Worm (Caenorhabditis elegans) whole organism, L4 larva: Measurements from ENCODE around the gene gei-14.

Source experiments
- F10B5.3 ChIP-seq: sonication (generic microtip); optimal IDR thresholded peaks from 2 replicates; lab custom pipeline; 2016; ENCODE audit warnings: mild to moderate bottlenecking, missing genetic modification characterization, missing compliant biosample characterization
- T20F7.1 ChIP-seq: fragments of 200-800 bp; sonication (Bioruptor generic); optimal IDR thresholded peaks from 2 replicates; lab custom pipeline; 2018; ENCODE audit warnings: mild to moderate bottlenecking, missing genetic modification characterization, missing compliant biosample characterization
- Y5F2A.4 ChIP-seq: fragments of 200-800 bp; sonication (Bioruptor generic); optimal IDR thresholded peaks from 2 replicates; lab custom pipeline; 2018; ENCODE audit warnings: mild to moderate bottlenecking, missing genetic modification characterization, missing compliant biosample characterization
- aha-1 ChIP-seq: fragments of 150-350 bp; peaks from one replicate; lab custom pipeline; 2014; ENCODE audit warnings: missing biosample characterization, missing genetic modification characterization
- ceh-20 ChIP-seq: fragments of 200-800 bp; sonication (Bioruptor generic); IDR thresholded peaks from 2 replicates; pipeline ENCODE4 v1.3.6; 2022; ENCODE audit warnings: missing genetic modification reagents, missing genetic modification characterization, missing compliant biosample characterization
- ceh-44 ChIP-seq: fragments of 200-800 bp; sonication (Bioruptor generic); IDR thresholded peaks from 2 replicates; pipeline ENCODE4 v1.3.6; 2022; ENCODE audit warnings: missing genetic modification reagents, missing genetic modification characterization, missing compliant biosample characterization
- ceh-62 ChIP-seq: sonication (generic microtip); optimal IDR thresholded peaks from 2 replicates; lab custom pipeline; 2017; ENCODE audit warnings: missing biosample characterization, missing genetic modification characterization
- ctbp-1 ChIP-seq: fragments of 200-800 bp; sonication (Bioruptor generic); IDR thresholded peaks from 2 replicates; pipeline ENCODE4 v1.3.6; 2022; ENCODE audit warnings: missing genetic modification reagents, missing genetic modification characterization, missing compliant biosample characterization
- daf-12 ChIP-seq: fragments of 150-350 bp; optimal IDR thresholded peaks from 2 replicates; lab custom pipeline; 2014; ENCODE audit warnings: missing biosample characterization, missing genetic modification reagents, missing genetic modification characterization
- daf-16 ChIP-seq, 3 experiments: sonication (generic microtip); optimal IDR thresholded peaks; 2 replicates each; lab custom pipeline; 2016 to 2017; ENCODE audit warnings: missing genetic modification characterization in 3 of 3, missing genetic modification reagents in 3 of 3, mild to moderate bottlenecking in 2 of 3, missing compliant biosample characterization in 2 of 3, missing biosample characterization in 1 of 3, moderate library complexity in 1 of 3
- daf-19 ChIP-seq: fragments of 200-800 bp; sonication (Bioruptor generic); conservative IDR thresholded peaks from 2 replicates; pipeline ENCODE4 v1.3.6; 2022; ENCODE audit warnings: missing genetic modification characterization, missing compliant biosample characterization
- dmd-6 ChIP-seq: fragments of 200-800 bp; sonication (Bioruptor generic); IDR thresholded peaks from 2 replicates; pipeline ENCODE4 v1.3.6; 2022; ENCODE audit warnings: missing genetic modification reagents, missing genetic modification characterization, missing compliant biosample characterization
- dmd-9 ChIP-seq: fragments of 200-800 bp; sonication (Bioruptor generic); IDR thresholded peaks from 2 replicates; pipeline ENCODE4 v1.3.6; 2022; ENCODE audit warnings: missing genetic modification reagents, missing genetic modification characterization, missing compliant biosample characterization
- dve-1 ChIP-seq: sonication (generic microtip); optimal IDR thresholded peaks from 2 replicates; lab custom pipeline; 2017; ENCODE audit warnings: antibody characterized with exemption, mild to moderate bottlenecking, missing genetic modification characterization, missing compliant biosample characterization; ENCODE audit not compliant: insufficient read depth
- egl-27 ChIP-seq: sonication (generic microtip); optimal IDR thresholded peaks from 3 replicates; lab custom pipeline; 2017; ENCODE audit warnings: missing biosample characterization, missing genetic modification reagents, missing genetic modification characterization
- hlh-11 ChIP-seq: fragments of 200-800 bp; sonication (Bioruptor generic); optimal IDR thresholded peaks from 2 replicates; lab custom pipeline; 2018; ENCODE audit warnings: mild to moderate bottlenecking, missing genetic modification characterization, missing compliant biosample characterization
- lim-7 ChIP-seq: fragments of 200-800 bp; sonication (Bioruptor generic); IDR thresholded peaks from 2 replicates; pipeline ENCODE4 v1.3.6; 2022; ENCODE audit warnings: missing genetic modification characterization, missing compliant biosample characterization
- nhr-10 ChIP-seq: fragments of 150-350 bp; optimal IDR thresholded peaks from 2 replicates; lab custom pipeline; 2014; ENCODE audit warnings: missing biosample characterization, missing genetic modification characterization
- nhr-111 ChIP-seq: fragments of 200-800 bp; sonication (Bioruptor generic); optimal IDR thresholded peaks from 2 replicates; lab custom pipeline; 2018; ENCODE audit warnings: mild to moderate bottlenecking, missing genetic modification characterization, missing compliant biosample characterization
- nhr-28 ChIP-seq: fragments of 150-350 bp; optimal IDR thresholded peaks from 2 replicates; lab custom pipeline; 2014; ENCODE audit warnings: missing biosample characterization, missing genetic modification characterization
- nhr-48 ChIP-seq: sonication (generic microtip); optimal IDR thresholded peaks from 2 replicates; lab custom pipeline; 2016; ENCODE audit warnings: mild to moderate bottlenecking, missing genetic modification characterization, missing compliant biosample characterization
- nhr-77 ChIP-seq: fragments of 150-350 bp; optimal IDR thresholded peaks from 2 replicates; lab custom pipeline; 2014; ENCODE audit warnings: missing biosample characterization, missing genetic modification characterization
- pha-4 ChIP-seq, 2 experiments: fragments of 150-350 bp in 1 of 2; fragments of 200-800 bp in 1 of 2; sonication (Bioruptor generic) in 1 of 2; IDR thresholded peaks in 1 of 2; optimal IDR thresholded peaks in 1 of 2; 2 replicates each; pipeline versions ENCODE4 v1.3.6 to Lab custom; 2014 to 2022; ENCODE audit warnings: missing genetic modification characterization in 2 of 2, missing genetic modification reagents in 2 of 2, missing biosample characterization in 1 of 2, missing compliant biosample characterization in 1 of 2
- php-3 ChIP-seq: fragments of 200-800 bp; sonication (Bioruptor generic); IDR thresholded peaks from 2 replicates; pipeline ENCODE4 v1.3.6; 2022; ENCODE audit warnings: missing genetic modification reagents, missing genetic modification characterization, missing compliant biosample characterization
- pqm-1 ChIP-seq: sonication (generic microtip); optimal IDR thresholded peaks from 2 replicates; lab custom pipeline; 2017; ENCODE audit warnings: missing biosample characterization, missing genetic modification characterization
- sdz-12 ChIP-seq: fragments of 200-800 bp; sonication (Bioruptor generic); optimal IDR thresholded peaks from 2 replicates; lab custom pipeline; 2018; ENCODE audit warnings: mild to moderate bottlenecking, missing genetic modification characterization, missing compliant biosample characterization
- set-16 ChIP-seq: fragments of 200-800 bp; sonication (Bioruptor generic); IDR thresholded peaks from 2 replicates; pipeline ENCODE4 v1.3.6; 2022; ENCODE audit warnings: missing genetic modification reagents, missing genetic modification characterization, missing compliant biosample characterization
- snpc-1.2 ChIP-seq: fragments of 200-800 bp; sonication (Bioruptor generic); IDR thresholded peaks from 2 replicates; pipeline ENCODE4 v1.3.6; 2022; ENCODE audit warnings: missing genetic modification reagents, missing genetic modification characterization, missing compliant biosample characterization
- spr-1 ChIP-seq: sonication (generic microtip); optimal IDR thresholded peaks from 2 replicates; lab custom pipeline; 2016; ENCODE audit warnings: mild to moderate bottlenecking, missing genetic modification characterization, missing compliant biosample characterization
- tra-1 ChIP-seq: fragments of 200-800 bp; sonication (Bioruptor generic); IDR thresholded peaks from 2 replicates; pipeline ENCODE4 v1.3.6; 2022; ENCODE audit warnings: missing genetic modification reagents, missing genetic modification characterization, missing compliant biosample characterization
- unc-130 ChIP-seq: sonication (generic microtip); optimal IDR thresholded peaks from 2 replicates; lab custom pipeline; 2016; ENCODE audit warnings: missing genetic modification reagents, missing genetic modification characterization, missing compliant biosample characterization
- unc-62 ChIP-seq, 3 experiments: fragments of 150-350 bp in 1 of 3; sonication (generic microtip); optimal IDR thresholded peaks in 2 of 3; peaks in 1 of 3; 1 replicate in 1 of 3; 2 replicates in 2 of 3; lab custom pipeline; 2014 to 2017; ENCODE audit warnings: missing biosample characterization in 3 of 3, missing genetic modification characterization in 3 of 3, missing genetic modification reagents in 3 of 3, missing genotype in 1 of 3

Gene gei-14

DNA sequence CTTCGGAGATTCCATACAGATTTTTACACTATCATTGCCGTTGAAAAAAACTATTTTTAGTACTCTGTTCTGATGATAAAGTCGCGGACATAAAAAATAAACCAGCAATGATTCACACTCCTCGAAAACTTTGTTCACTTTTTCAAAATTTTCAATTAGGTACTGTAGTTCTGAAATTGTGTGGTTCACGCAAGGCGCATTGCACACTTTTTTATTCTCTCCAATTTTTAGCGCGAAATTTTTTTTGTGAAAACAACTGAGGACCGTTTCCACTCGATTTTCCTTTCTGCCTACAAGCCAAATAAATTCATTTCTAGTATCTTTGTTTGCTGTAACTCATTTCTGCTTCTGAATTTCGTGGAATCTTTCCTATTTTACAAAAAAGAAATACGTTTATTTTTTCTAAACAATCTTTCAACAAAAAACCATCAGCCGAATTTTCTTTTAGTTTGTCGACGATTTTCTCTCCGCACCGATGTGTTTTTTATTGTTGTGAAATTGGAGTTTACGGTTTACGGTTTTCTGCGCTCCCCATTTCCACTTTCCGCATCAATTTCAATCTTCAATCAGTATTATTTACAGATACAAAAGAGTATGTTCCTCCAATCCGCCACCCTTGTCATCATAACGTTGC lies 22.8 kb downstream of the gei-14 start, which contains the start of gene F35C11.5:
F35C11.5 (plus strand) TSS at position 584 of the 634 bp plus-strand sequence.
- TF ChIP-seq lim-7 (no peak), unc-130 (GFP tag; lab: Kevin White, UChicago) (peak; percentile 46)

DNA sequence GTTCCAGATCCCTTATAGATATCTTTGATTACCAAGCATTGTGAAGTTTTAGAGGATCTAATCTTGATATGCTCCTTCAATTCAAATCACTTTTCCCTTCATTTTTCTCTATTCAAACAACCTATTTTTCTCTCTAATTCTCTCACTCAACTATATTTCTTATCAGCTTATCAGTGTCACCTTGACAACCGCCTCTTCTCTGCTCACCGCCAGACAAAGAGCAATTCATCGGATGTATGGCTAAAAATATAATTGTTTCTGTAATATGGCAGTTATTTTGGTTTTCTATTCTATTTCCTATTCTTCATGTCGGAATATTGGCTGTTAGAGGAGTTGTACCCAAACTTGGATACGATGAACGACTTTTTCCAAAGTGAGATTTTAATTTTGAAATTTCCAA lies 26.3 kb downstream of the gei-14 start:
- TF ChIP-seq sdz-12 (GFP tag; lab: Kevin White, UChicago) (no peak), Y5F2A.4 (no peak), dve-1 (tag; lab: Kevin White, UChicago) (peak; percentile 28), daf-16 (GFP tag; optimal IDR thresholded peaks at IDR 0.05; lab: Kevin White, UChicago) (no peak), daf-16 (tag; optimal IDR thresholded peaks at IDR 0.05; lab: Kevin White, UChicago) (peak; percentile 4), nhr-28 (tag; lab: Kevin White, UChicago) (no peak)

DNA sequence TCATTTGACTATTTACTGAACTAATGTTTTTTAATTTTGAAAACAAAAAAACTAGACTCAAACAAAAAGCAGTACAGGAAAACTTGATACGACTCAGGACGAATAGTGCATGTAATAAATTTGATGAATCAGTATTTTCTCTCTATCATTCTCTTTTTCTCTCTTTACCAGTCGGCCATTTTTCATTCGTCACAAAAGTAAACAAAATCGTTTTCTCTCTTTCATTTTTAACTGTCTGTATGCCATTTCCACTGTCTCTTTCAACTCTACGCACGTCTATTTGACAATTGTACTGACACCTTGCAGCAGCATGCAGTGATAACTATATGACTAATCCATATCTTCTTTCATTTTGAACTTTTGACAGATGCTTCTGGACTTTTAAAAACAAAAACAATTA lies 27.3 kb downstream of the gei-14 start, which contains the start of the genes F35C11.2 and F35C11.4:
F35C11.2 (minus strand) TSS at position 90 of the 400 bp plus-strand sequence.
F35C11.4 (plus strand) TSS at position 260 of the 400 bp plus-strand sequence.
- TF ChIP-seq php-3 (GFP tag; lab: Robert Waterston, UW) (peak; percentile 43; the same call in 1 of the 2 replicates), ceh-20 (GFP tag; lab: Robert Waterston, UW) (no peak), nhr-48 (peak; percentile 31), aha-1 (peak; percentile 25), dmd-6 (GFP tag; lab: Robert Waterston, UW) (peak; percentile 89), ceh-62 (tag; lab: Kevin White, UChicago) (no peak), spr-1 (tag; lab: Kevin White, UChicago) (no peak), daf-19 (GFP tag; lab: Robert Waterston, UW) (no peak), set-16 (GFP tag; lab: Robert Waterston, UW) (no peak), pqm-1 (tag; lab: Kevin White, UChicago) (peak; percentile 64), F10B5.3 (no peak), nhr-10 (tag; lab: Kevin White, UChicago) (no peak), dve-1 (tag; lab: Kevin White, UChicago) (peak; percentile 79), snpc-1.2 (GFP tag; lab: Robert Waterston, UW) (no peak), tra-1 (GFP tag; lab: Robert Waterston, UW) (0 out of 2 replicates have a peak, but pooled peaks have one; percentile 38), ctbp-1 (GFP tag; lab: Robert Waterston, UW) (no peak), T20F7.1 (GFP tag; lab: Kevin White, UChicago) (peak; percentile 16), nhr-28 (tag; lab: Kevin White, UChicago) (peak; percentile 70), nhr-111 (GFP tag; lab: Kevin White, UChicago) (no peak), daf-16 (GFP tag; optimal IDR thresholded peaks at IDR 0.05; lab: Kevin White, UChicago) (peak in 1 of 2 experiments; percentile 63), daf-16 (tag; optimal IDR thresholded peaks at IDR 0.05; lab: Kevin White, UChicago) (peak; percentile 85), pha-4 (GFP tag; IDR thresholded peaks at IDR 0.05; lab: Robert Waterston, UW) (no peak), pha-4 (tag; optimal IDR thresholded peaks at IDR 0.05; lab: Kevin White, UChicago) (peak; percentile 25), hlh-11 (tag; lab: Kevin White, UChicago) (peak; percentile 80), egl-27 (tag; lab: Kevin White, UChicago) (no peak)

DNA sequence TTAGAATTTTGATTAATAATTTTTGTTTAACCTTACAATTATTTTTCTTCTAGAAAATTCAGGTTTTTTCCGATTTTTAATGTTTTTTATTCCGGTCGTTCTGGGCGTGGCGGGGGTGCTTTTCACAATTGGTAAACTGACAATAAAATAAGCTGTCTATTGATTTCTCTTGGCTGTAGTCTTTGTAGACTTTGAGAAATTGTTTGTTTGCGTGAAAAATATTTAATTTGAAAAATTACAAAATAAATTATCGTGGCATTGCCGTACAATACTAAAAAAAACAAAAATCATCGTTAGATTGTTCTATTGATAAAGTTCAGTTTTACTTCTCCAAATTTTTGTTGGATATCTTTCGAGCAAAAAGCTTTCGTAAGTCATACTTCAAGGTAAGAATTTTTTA lies 29.6 kb downstream of the gei-14 start, which contains the start of gene F35C11.3:
F35C11.3 (plus strand) TSS at position 301 of the 400 bp plus-strand sequence.
- TF ChIP-seq nhr-77 (tag; lab: Kevin White, UChicago) = no peak
- TF ChIP-seq daf-12 = no peak
- TF ChIP-seq ceh-44 (GFP tag; lab: Robert Waterston, UW) = no peak

DNA sequence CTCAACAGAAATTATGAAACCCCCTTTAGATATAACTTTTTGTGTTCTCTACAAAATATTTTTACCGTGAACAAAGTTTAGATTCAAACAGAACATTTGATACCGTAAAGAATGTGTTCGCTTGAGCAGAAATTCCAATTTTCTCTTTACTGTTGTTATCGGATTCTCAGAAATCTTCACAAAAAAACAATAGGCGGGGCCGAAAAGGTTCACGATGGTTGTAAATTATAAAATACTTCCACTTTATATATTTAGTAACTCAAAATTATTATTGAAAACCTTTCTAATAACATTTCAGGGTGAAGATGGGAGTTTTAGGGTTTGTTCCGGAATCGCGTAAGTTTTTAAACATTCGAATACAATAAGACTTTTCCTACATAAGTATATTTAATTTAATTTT lies 37.9 kb downstream of the gei-14 start, which contains the start of gene nlp-5:
nlp-5 (plus strand) TSS at position 301 of the 400 bp plus-strand sequence.
- TF ChIP-seq dmd-9 (GFP tag; lab: Robert Waterston, UW) = no peak
- TF ChIP-seq unc-62 (GFP tag; optimal IDR thresholded peaks at IDR 0.05 in 1 of 2; lab: Kevin White, UChicago) = peak in 1 of 2 experiments; percentile 61
- TF ChIP-seq unc-62 (tag; optimal IDR thresholded peaks at IDR 0.05; lab: Kevin White, UChicago) = no peak
- no peak for TF ChIP-seq F10B5.3
- no peak for TF ChIP-seq snpc-1.2 (GFP tag; lab: Robert Waterston, UW)
